Worm (Caenorhabditis elegans) whole organism, L1 larva: Measurements from ENCODE around the gene sod-3.
A peak's percentile ranks its signal among the peaks of the same experiment; 100 is the strongest.

Experiments used
- C16A3.4 ChIP-seq: fragments of 150-350 bp; optimal IDR thresholded peaks from 2 replicates; lab custom pipeline; 2014; ENCODE audit warnings: missing biosample characterization, missing genetic modification characterization
- C34B4.2 ChIP-seq: sonication (generic microtip); optimal IDR thresholded peaks from 2 replicates; lab custom pipeline; 2017; ENCODE audit warnings: mild to moderate bottlenecking, missing genetic modification characterization, missing compliant biosample characterization
- Y116A8C.19 ChIP-seq: sonication (generic microtip); optimal IDR thresholded peaks from 2 replicates; lab custom pipeline; 2016; ENCODE audit warnings: missing compliant biosample characterization, missing genetic modification characterization, borderline replicate concordance
- aly-2 ChIP-seq: fragments of 150-350 bp; optimal IDR thresholded peaks from 2 replicates; lab custom pipeline; 2014; ENCODE audit warnings: missing biosample characterization, missing genetic modification characterization
- ceh-63 ChIP-seq: fragments of 200-800 bp; sonication (Bioruptor generic); optimal IDR thresholded peaks from 2 replicates; lab custom pipeline; 2018; ENCODE audit warnings: mild to moderate bottlenecking, missing genetic modification characterization, missing compliant biosample characterization
- ceh-82 ChIP-seq, 3 experiments: fragments of 150-350 bp in 1 of 3; sonication (generic microtip) in 2 of 3; optimal IDR thresholded peaks; 2 replicates each; lab custom pipeline; 2014 to 2017; ENCODE audit warnings: missing biosample characterization in 3 of 3, missing genetic modification characterization in 3 of 3
- ceh-88 ChIP-seq: fragments of 200-800 bp; sonication (Bioruptor generic); IDR thresholded peaks from 2 replicates; pipeline ENCODE4 v1.3.6; 2022; ENCODE audit warnings: missing genetic modification characterization, missing compliant biosample characterization
- ceh-90 ChIP-seq: sonication (generic microtip); optimal IDR thresholded peaks from 2 replicates; lab custom pipeline; 2016; ENCODE audit warnings: missing genetic modification characterization, missing compliant biosample characterization
- ces-1 ChIP-seq: fragments of 150-350 bp; optimal IDR thresholded peaks from 2 replicates; lab custom pipeline; 2014; ENCODE audit warnings: missing biosample characterization, missing genetic modification reagents, missing genetic modification characterization
- dsc-1 ChIP-seq: sonication (generic microtip); optimal IDR thresholded peaks from 2 replicates; lab custom pipeline; 2016; ENCODE audit warnings: mild to moderate bottlenecking, missing genetic modification characterization, missing compliant biosample characterization
- efl-3 ChIP-seq: fragments of 200-800 bp; sonication (Bioruptor generic); optimal IDR thresholded peaks from 2 replicates; lab custom pipeline; 2018; ENCODE audit warnings: mild to moderate bottlenecking, missing genetic modification characterization, missing compliant biosample characterization
- egl-27 ChIP-seq, 2 experiments: fragments of 150-350 bp in 1 of 2; sonication (generic microtip); optimal IDR thresholded peaks; 3 replicates each; lab custom pipeline; 2017 to 2018; ENCODE audit warnings: missing biosample characterization in 2 of 2, missing genetic modification characterization in 2 of 2, missing genetic modification reagents in 2 of 2
- elt-2 ChIP-seq: sonication (generic microtip); optimal IDR thresholded peaks from 2 replicates; lab custom pipeline; 2016; ENCODE audit warnings: missing genetic modification characterization, mild to moderate bottlenecking, inconsistent platforms, missing compliant biosample characterization, missing genetic modification reagents
- elt-3 ChIP-seq, 6 experiments: fragments of 150-350 bp in 1 of 6; sonication (generic microtip); optimal IDR thresholded peaks; 2 replicates each; lab custom pipeline; 2017 to 2018; ENCODE audit warnings: missing biosample characterization in 6 of 6, missing genetic modification characterization in 6 of 6, inconsistent platforms in 1 of 6
- ets-5 ChIP-seq: fragments of 200-800 bp; sonication (Bioruptor generic); IDR thresholded peaks from 2 replicates; pipeline ENCODE4 v1.3.6; 2022; ENCODE audit warnings: missing genetic modification characterization, missing compliant biosample characterization
- fkh-10 ChIP-seq: sonication (generic microtip); optimal IDR thresholded peaks from 2 replicates; lab custom pipeline; 2017; ENCODE audit warnings: missing biosample characterization, missing genetic modification reagents, missing genetic modification characterization
- fos-1 ChIP-seq: fragments of 150-350 bp; optimal IDR thresholded peaks from 2 replicates; lab custom pipeline; 2014; ENCODE audit warnings: missing biosample characterization, missing genetic modification characterization
- hlh-17 ChIP-seq: fragments of 200-800 bp; sonication (Bioruptor generic); optimal IDR thresholded peaks from 2 replicates; lab custom pipeline; 2018; ENCODE audit warnings: missing genetic modification characterization, mild to moderate bottlenecking, missing compliant biosample characterization, moderate library complexity, borderline replicate concordance
- hlh-4 ChIP-seq: sonication (generic microtip); optimal IDR thresholded peaks from 2 replicates; lab custom pipeline; 2016; ENCODE audit warnings: mild to moderate bottlenecking, missing genetic modification characterization, missing compliant biosample characterization
- hpl-2 ChIP-seq: fragments of 150-350 bp; optimal IDR thresholded peaks from 2 replicates; lab custom pipeline; 2014; ENCODE audit warnings: missing biosample characterization, missing genetic modification reagents, missing genetic modification characterization
- irx-1 ChIP-seq: sonication (generic microtip); optimal IDR thresholded peaks from 2 replicates; lab custom pipeline; 2016; ENCODE audit warnings: missing genetic modification characterization, missing compliant biosample characterization
- jun-1 ChIP-seq: fragments of 150-350 bp; optimal IDR thresholded peaks from 2 replicates; lab custom pipeline; 2014; ENCODE audit warnings: missing biosample characterization, missing genetic modification reagents, missing genetic modification characterization
- lin-13 ChIP-seq: fragments of 150-350 bp; optimal IDR thresholded peaks from 2 replicates; lab custom pipeline; 2014; ENCODE audit warnings: missing biosample characterization, missing genetic modification reagents, missing genetic modification characterization
- lin-35 ChIP-seq, 2 experiments: fragments of 150-350 bp; optimal IDR thresholded peaks; 2 replicates each; lab custom pipeline; 2014; ENCODE audit warnings: missing biosample characterization in 2 of 2, missing genetic modification characterization in 2 of 2, missing genetic modification reagents in 2 of 2
- lin-39 ChIP-seq: fragments of 150-350 bp; optimal IDR thresholded peaks from 2 replicates; lab custom pipeline; 2014; ENCODE audit warnings: missing biosample characterization, missing genetic modification reagents, missing genetic modification characterization
- lir-3 ChIP-seq: sonication (generic microtip); optimal IDR thresholded peaks from 2 replicates; lab custom pipeline; 2016; ENCODE audit warnings: mild to moderate bottlenecking, missing genetic modification characterization, moderate library complexity, missing compliant biosample characterization; ENCODE audit not compliant: poor library complexity
- lsy-2 ChIP-seq, 2 experiments: fragments of 150-350 bp; optimal IDR thresholded peaks; 2 replicates each; lab custom pipeline; 2014; ENCODE audit warnings: missing biosample characterization in 2 of 2, missing genetic modification characterization in 2 of 2
- mab-9 ChIP-seq: fragments of 200-800 bp; sonication (Bioruptor generic); IDR thresholded peaks from 2 replicates; pipeline ENCODE4 v1.3.6; 2022; ENCODE audit warnings: missing genetic modification reagents, missing genetic modification characterization, missing compliant biosample characterization
- mef-2 ChIP-seq: fragments of 150-350 bp; optimal IDR thresholded peaks from 2 replicates; lab custom pipeline; 2014; ENCODE audit warnings: missing biosample characterization, missing genetic modification characterization
- nhr-12 ChIP-seq: sonication (generic microtip); optimal IDR thresholded peaks from 2 replicates; lab custom pipeline; 2017; ENCODE audit warnings: missing biosample characterization, missing genetic modification characterization
- nhr-19 ChIP-seq: fragments of 200-800 bp; sonication (Bioruptor generic); conservative IDR thresholded peaks from 2 replicates; pipeline ENCODE4 v1.3.6; 2022; ENCODE audit warnings: missing genetic modification characterization, missing compliant biosample characterization
- nhr-20 ChIP-seq: sonication (generic microtip); optimal IDR thresholded peaks from 2 replicates; lab custom pipeline; 2016; ENCODE audit warnings: mild to moderate bottlenecking, missing genetic modification characterization, missing compliant biosample characterization
- nhr-28 ChIP-seq: fragments of 150-350 bp; optimal IDR thresholded peaks from 2 replicates; lab custom pipeline; 2014; ENCODE audit warnings: missing biosample characterization, missing genetic modification characterization
- nhr-47 ChIP-seq: sonication (generic microtip); optimal IDR thresholded peaks from 2 replicates; lab custom pipeline; 2016; ENCODE audit warnings: mild to moderate bottlenecking, missing genetic modification characterization, moderate library complexity, missing compliant biosample characterization
- nhr-71 ChIP-seq: sonication (generic microtip); optimal IDR thresholded peaks from 2 replicates; lab custom pipeline; 2016; ENCODE audit warnings: mild to moderate bottlenecking, missing genetic modification characterization, moderate library complexity, missing compliant biosample characterization
- nhr-84 ChIP-seq: sonication (generic microtip); optimal IDR thresholded peaks from 2 replicates; lab custom pipeline; 2017; ENCODE audit warnings: missing biosample characterization, missing genetic modification characterization
- nhr-90 ChIP-seq: sonication (generic microtip); optimal IDR thresholded peaks from 2 replicates; lab custom pipeline; 2016; ENCODE audit warnings: mild to moderate bottlenecking, missing genetic modification characterization, missing compliant biosample characterization; ENCODE audit not compliant: poor library complexity
- pax-3 ChIP-seq: fragments of 200-800 bp; sonication (Bioruptor generic); optimal IDR thresholded peaks from 2 replicates; lab custom pipeline; 2018; ENCODE audit warnings: mild to moderate bottlenecking, missing genetic modification characterization, moderate library complexity, missing compliant biosample characterization
- pqm-1 ChIP-seq: sonication (generic microtip); optimal IDR thresholded peaks from 3 replicates; lab custom pipeline; 2017; ENCODE audit warnings: missing biosample characterization, missing genetic modification characterization
- snpc-4 ChIP-seq: fragments of 150-350 bp; optimal IDR thresholded peaks from 2 replicates; lab custom pipeline; 2014; ENCODE audit warnings: missing biosample characterization, missing genetic modification characterization
- sox-4 ChIP-seq: sonication (generic microtip); optimal IDR thresholded peaks from 2 replicates; lab custom pipeline; 2016; ENCODE audit warnings: missing genetic modification characterization, missing compliant biosample characterization
- sptf-1 ChIP-seq: fragments of 150-350 bp; optimal IDR thresholded peaks from 2 replicates; lab custom pipeline; 2014; ENCODE audit warnings: missing biosample characterization, missing genetic modification characterization
- sup-37 ChIP-seq: fragments of 200-800 bp; sonication (Bioruptor generic); optimal IDR thresholded peaks from 2 replicates; lab custom pipeline; 2018; ENCODE audit warnings: mild to moderate bottlenecking, missing genetic modification characterization, missing compliant biosample characterization
- swsn-7 ChIP-seq: sonication (generic microtip); optimal IDR thresholded peaks from 2 replicates; lab custom pipeline; 2016; ENCODE audit warnings: missing genetic modification characterization, missing compliant biosample characterization
- tbx-2 ChIP-seq: sonication (generic microtip); optimal IDR thresholded peaks from 2 replicates; lab custom pipeline; 2016; ENCODE audit warnings: missing genetic modification characterization, missing compliant biosample characterization
- tlp-1 ChIP-seq: fragments of 150-350 bp; optimal IDR thresholded peaks from 2 replicates; lab custom pipeline; 2014; ENCODE audit warnings: missing biosample characterization, missing genetic modification characterization
- unc-130 ChIP-seq: fragments of 150-350 bp; optimal IDR thresholded peaks from 2 replicates; lab custom pipeline; 2017; ENCODE audit warnings: missing biosample characterization, missing genetic modification characterization, inconsistent platforms
- unc-86 ChIP-seq: sonication (generic microtip); optimal IDR thresholded peaks from 2 replicates; lab custom pipeline; 2016; ENCODE audit warnings: missing genetic modification characterization, missing compliant biosample characterization
- unc-98 ChIP-seq: fragments of 200-800 bp; sonication (Bioruptor generic); IDR thresholded peaks from 2 replicates; pipeline ENCODE4 v1.3.6; 2022; ENCODE audit warnings: missing genetic modification characterization, missing compliant biosample characterization
- vab-15 ChIP-seq: sonication (generic microtip); optimal IDR thresholded peaks from 2 replicates; lab custom pipeline; 2017; ENCODE audit warnings: missing genotype, mild to moderate bottlenecking, missing genetic modification characterization, missing compliant biosample characterization
- xbp-1 ChIP-seq: sonication (generic microtip); optimal IDR thresholded peaks from 2 replicates; lab custom pipeline; 2016; ENCODE audit warnings: missing genetic modification characterization, missing compliant biosample characterization
- zip-4 ChIP-seq: fragments of 200-800 bp; sonication (Bioruptor generic); optimal IDR thresholded peaks from 2 replicates; lab custom pipeline; 2018; ENCODE audit warnings: mild to moderate bottlenecking, missing genetic modification characterization, moderate library complexity, missing compliant biosample characterization
- ztf-11 ChIP-seq, 2 experiments: sonication (generic microtip); optimal IDR thresholded peaks; 2 replicates each; lab custom pipeline; 2016 to 2017; ENCODE audit warnings: missing genetic modification characterization in 2 of 2, missing biosample characterization in 1 of 2, missing compliant biosample characterization in 1 of 2

sod-3 gene

DNA sequence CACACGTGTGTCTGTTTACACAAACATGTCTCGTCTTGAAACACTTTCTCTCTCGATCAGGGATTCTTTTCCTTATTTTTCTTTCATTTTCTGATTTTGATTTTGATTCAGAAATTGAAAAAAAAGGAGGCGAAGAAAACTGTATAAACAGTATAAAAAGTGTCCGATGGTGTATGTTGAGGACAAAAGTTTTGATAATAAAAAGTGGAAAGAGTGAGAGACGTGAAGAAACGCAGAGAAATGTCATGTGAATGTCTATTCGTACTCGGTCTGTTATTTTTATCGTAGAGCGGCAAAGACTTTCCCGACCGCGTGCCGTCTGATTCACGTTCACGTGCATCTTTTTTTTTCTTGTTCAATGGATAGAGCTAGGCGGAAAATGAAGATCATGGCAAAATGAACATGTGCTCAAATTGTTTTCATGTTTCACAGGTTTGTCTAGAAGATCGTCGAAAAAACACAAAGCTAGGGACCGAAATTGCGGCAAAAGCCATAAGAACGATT, 28.8 kb upstream of the sod-3 start (continued):
- TF ChIP-seq vab-15 = no peak
- no peak for TF ChIP-seq ceh-88 (GFP tag; lab: Robert Waterston, UW)
- TF ChIP-seq elt-2 (tag; lab: Kevin White, UChicago) = peak; percentile 70
- peak; percentile 63 for TF ChIP-seq C16A3.4 (tag; lab: Kevin White, UChicago)
- no peak for TF ChIP-seq pqm-1
- TF ChIP-seq ztf-11 (tag; optimal IDR thresholded peaks at IDR 0.05; lab: Kevin White, UChicago) = no peak
- TF ChIP-seq nhr-28 = no peak
- TF ChIP-seq lsy-2 (tag; optimal IDR thresholded peaks at IDR 0.05; lab: Kevin White, UChicago) = peak in 1 of 2 experiments; percentile 66
- no peak for TF ChIP-seq ceh-90
- TF ChIP-seq zip-4 (GFP tag; lab: Kevin White, UChicago) = no peak
- no peak for TF ChIP-seq sox-4 (tag; lab: Kevin White, UChicago)
- no peak for TF ChIP-seq Y116A8C.19 (tag; lab: Kevin White, UChicago)
- no peak for TF ChIP-seq fos-1 (tag; lab: Kevin White, UChicago)
- TF ChIP-seq nhr-20 (tag; lab: Kevin White, UChicago) = peak; percentile 94
- TF ChIP-seq nhr-84 = no peak
- TF ChIP-seq snpc-4 (tag; lab: Kevin White, UChicago) = no peak
- TF ChIP-seq jun-1 (tag; lab: Kevin White, UChicago) = no peak
- TF ChIP-seq irx-1 (tag; lab: Kevin White, UChicago) = peak; percentile 46
- no peak for TF ChIP-seq nhr-12 (tag; lab: Kevin White, UChicago)
- no peak for TF ChIP-seq tlp-1 (tag; lab: Kevin White, UChicago)
- no peak for TF ChIP-seq aly-2 (tag; lab: Kevin White, UChicago)
- no peak for TF ChIP-seq egl-27 (tag; optimal IDR thresholded peaks at IDR 0.05; lab: Kevin White, UChicago)
- TF ChIP-seq lir-3 = peak; percentile 38
- peak; percentile 17 for TF ChIP-seq xbp-1
- peak; percentile 91 for TF ChIP-seq nhr-71
- peak; percentile 16 for TF ChIP-seq swsn-7
- TF ChIP-seq hpl-2 (GFP tag; lab: Kevin White, UChicago) = no peak
- TF ChIP-seq ets-5 = no peak
- no peak for TF ChIP-seq unc-98
- TF ChIP-seq sup-37 = no peak
- TF ChIP-seq hlh-17 (GFP tag; lab: Kevin White, UChicago) = no peak
- peak; percentile 67 for TF ChIP-seq tbx-2 (tag; lab: Kevin White, UChicago)
- TF ChIP-seq C34B4.2 (tag; lab: Kevin White, UChicago) = no peak
- TF ChIP-seq ceh-63 (GFP tag; lab: Kevin White, UChicago) = no peak
- no peak for TF ChIP-seq fkh-10 (GFP tag; lab: Kevin White, UChicago)
- TF ChIP-seq lin-13 (GFP tag; lab: Kevin White, UChicago) = peak; percentile 39
- no peak for TF ChIP-seq pax-3 (tag; lab: Kevin White, UChicago)
- TF ChIP-seq elt-3 (tag; optimal IDR thresholded peaks at IDR 0.05; lab: Kevin White, UChicago) = peak in 4 of 6 experiments; percentile 40 to 94 (median 65)
- TF ChIP-seq lin-39 (tag; lab: Kevin White, UChicago) = no peak
- no peak for TF ChIP-seq mab-9 (GFP tag; lab: Robert Waterston, UW)
- peak; percentile 46 for TF ChIP-seq nhr-47 (tag; lab: Kevin White, UChicago)
- no peak for TF ChIP-seq ces-1 (GFP tag; lab: Kevin White, UChicago)
- TF ChIP-seq dsc-1 = no peak
- no peak for TF ChIP-seq efl-3 (GFP tag; lab: Kevin White, UChicago)
- TF ChIP-seq unc-86 (tag; lab: Kevin White, UChicago) = no peak
- no peak for TF ChIP-seq ceh-82 (tag; optimal IDR thresholded peaks at IDR 0.05; lab: Kevin White, UChicago)
- TF ChIP-seq mef-2 (tag; lab: Kevin White, UChicago) = no peak
- peak; percentile 80 for TF ChIP-seq nhr-19 (GFP tag; lab: Robert Waterston, UW)
- TF ChIP-seq nhr-90 (tag; lab: Kevin White, UChicago) = peak; percentile 80
- no peak for TF ChIP-seq sptf-1 (tag; lab: Kevin White, UChicago)
- TF ChIP-seq unc-130 (tag; lab: Kevin White, UChicago) = peak; percentile 69
- TF ChIP-seq hlh-4 (tag; lab: Kevin White, UChicago) = no peak
- peak in 1 of 2 experiments; percentile 80 for TF ChIP-seq lin-35 (GFP tag; optimal IDR thresholded peaks at IDR 0.05; lab: Kevin White, UChicago)
